Worm (Caenorhabditis elegans): ENCODE measurements around the gene str-13.

- no peak for TF ChIP-seq unc-62 (GFP tag; optimal IDR thresholded peaks at IDR 0.05)
- TF ChIP-seq F39B2.1 (GFP tag; IDR thresholded peaks at IDR 0.05): no peak
- TF ChIP-seq nfya-1 (tag; optimal IDR thresholded peaks at IDR 0.05; ENCODE audit: borderline replicate concordance, insufficient read depth): no peak
Measured at ce11 chrV:2750006-2750405, 23.0 kb upstream of the str-13 start, which contains the start of gene srx-24.
